Fruit fly (Drosophila melanogaster) whole organism, embryonic: ENCODE measurements around the gene nSMase.

Experiments used
- Asciz ChIP-seq: fragments of 200-800 bp; sonication (Bioruptor generic); optimal IDR thresholded peaks from 2 replicates; lab custom pipeline; 2017; ENCODE audit warnings: missing biosample characterization, mild to moderate bottlenecking, missing genetic modification characterization, missing genetic modification reagents
- CG10462 ChIP-seq: fragments of 200-800 bp; sonication (Bioruptor generic); optimal IDR thresholded peaks from 2 replicates; lab custom pipeline; 2016; ENCODE audit warnings: missing biosample characterization, missing genetic modification characterization
- CG10543 ChIP-seq: fragments of 200-800 bp; sonication (Bioruptor generic); optimal IDR thresholded peaks from 3 replicates; lab custom pipeline; 2017; ENCODE audit warnings: missing biosample characterization, mild to moderate bottlenecking, missing genetic modification characterization, moderate library complexity
- CG10959 ChIP-seq: fragments of 200-800 bp; sonication (Bioruptor generic); IDR thresholded peaks from 2 replicates; pipeline ENCODE4 v1.3.6; 2022; ENCODE audit warnings: missing biosample characterization, missing genetic modification characterization
- CG12299 ChIP-seq: fragments of 200-800 bp; sonication (Bioruptor generic); optimal IDR thresholded peaks from 2 replicates; lab custom pipeline; 2018; ENCODE audit warnings: missing biosample characterization, mild to moderate bottlenecking, missing genetic modification characterization
- CG13287 ChIP-seq: fragments of 200-800 bp; sonication (Bioruptor generic); IDR thresholded peaks from 2 replicates; pipeline ENCODE4 v1.3.6; 2022; ENCODE audit warnings: missing biosample characterization, missing genetic modification characterization; ENCODE audit not compliant: partially characterized antibody
- CG15696 ChIP-seq: fragments of 200-800 bp; sonication (Bioruptor generic); optimal IDR thresholded peaks from 2 replicates; lab custom pipeline; 2019; ENCODE audit warnings: missing biosample characterization, mild to moderate bottlenecking, missing genetic modification characterization, moderate library complexity
- CG1647 ChIP-seq: fragments of 200-800 bp; sonication (Bioruptor generic); optimal IDR thresholded peaks from 3 replicates; lab custom pipeline; 2016; ENCODE audit warnings: missing biosample characterization, missing genetic modification characterization
- CG17385 ChIP-seq: fragments of 200-800 bp; sonication (Bioruptor generic); optimal IDR thresholded peaks from 3 replicates; lab custom pipeline; 2018; ENCODE audit warnings: missing biosample characterization, mild to moderate bottlenecking, missing genetic modification characterization
- CG30403 ChIP-seq: fragments of 200-800 bp; sonication (Bioruptor generic); optimal IDR thresholded peaks from 3 replicates; lab custom pipeline; 2016; ENCODE audit warnings: missing biosample characterization, missing genetic modification characterization
- CG31224 ChIP-seq: fragments of 200-800 bp; sonication (Bioruptor generic); IDR thresholded peaks from 2 replicates; pipeline ENCODE4 v1.3.6; 2022; ENCODE audit warnings: missing biosample characterization, missing genetic modification characterization
- CG33557 ChIP-seq: fragments of 200-800 bp; sonication (Bioruptor generic); optimal IDR thresholded peaks from 2 replicates; lab custom pipeline; 2019; ENCODE audit warnings: missing biosample characterization, mild to moderate bottlenecking, missing genetic modification characterization, moderate library complexity
- CG4617 ChIP-seq: fragments of 200-800 bp; sonication (Bioruptor generic); optimal IDR thresholded peaks from 3 replicates; lab custom pipeline; 2016; ENCODE audit warnings: missing biosample characterization, missing genetic modification characterization, borderline replicate concordance
- CG7271 ChIP-seq: fragments of 200-800 bp; sonication (Bioruptor generic); optimal IDR thresholded peaks from 2 replicates; lab custom pipeline; 2018; ENCODE audit warnings: missing biosample characterization, mild to moderate bottlenecking, missing genetic modification characterization, moderate library complexity
- CG7839 ChIP-seq: fragments of 200-800 bp; sonication (Bioruptor generic); optimal IDR thresholded peaks from 3 replicates; lab custom pipeline; 2018; ENCODE audit warnings: missing biosample characterization, mild to moderate bottlenecking, missing genetic modification characterization, moderate library complexity
- CG9437 ChIP-seq: fragments of 200-800 bp; sonication (Bioruptor generic); optimal IDR thresholded peaks from 2 replicates; lab custom pipeline; 2018; ENCODE audit warnings: missing biosample characterization, mild to moderate bottlenecking, missing genetic modification characterization
- Chrac-16 ChIP-seq: fragments of 200-800 bp; sonication (Bioruptor generic); optimal IDR thresholded peaks from 3 replicates; lab custom pipeline; 2016; ENCODE audit warnings: missing biosample characterization, missing genetic modification characterization
- Dref ChIP-seq: fragments of 200-800 bp; sonication (Bioruptor generic); IDR thresholded peaks from 2 replicates; pipeline ENCODE4 v1.3.6; 2022; ENCODE audit warnings: missing biosample characterization, missing genetic modification characterization
- Ets65A ChIP-seq: fragments of 200-800 bp; sonication (Bioruptor generic); peaks from one replicate; lab custom pipeline; 2016; ENCODE audit warnings: missing biosample characterization, missing genetic modification characterization
- HLH3B ChIP-seq: fragments of 200-800 bp; sonication (Bioruptor generic); IDR thresholded peaks from 2 replicates; pipeline ENCODE4 v1.3.6; 2022; ENCODE audit warnings: missing biosample characterization, missing genetic modification characterization
- HLH54F ChIP-seq: fragments of 200-800 bp; sonication (Bioruptor generic); optimal IDR thresholded peaks from 3 replicates; lab custom pipeline; 2016; ENCODE audit warnings: missing biosample characterization, missing genetic modification characterization
- Ptx1 ChIP-seq: fragments of 200-800 bp; sonication (Bioruptor generic); IDR thresholded peaks from 2 replicates; pipeline ENCODE4 v1.3.6; 2022; ENCODE audit warnings: missing biosample characterization, missing genetic modification characterization
- Ravus ChIP-seq: fragments of 200-800 bp; sonication (Bioruptor generic); IDR thresholded peaks from 2 replicates; pipeline ENCODE4 v1.3.6; 2022; ENCODE audit warnings: missing biosample characterization, missing genetic modification characterization
- Rx ChIP-seq: fragments of 200-800 bp; sonication (Bioruptor generic); IDR thresholded peaks from 2 replicates; pipeline ENCODE4 v1.3.6; 2022; ENCODE audit warnings: missing biosample characterization, missing genetic modification characterization
- Side ChIP-seq: fragments of 200-800 bp; sonication (Bioruptor generic); optimal IDR thresholded peaks from 2 replicates; lab custom pipeline; 2016; ENCODE audit warnings: missing biosample characterization, missing genetic modification characterization
- Sin3A ChIP-seq: fragments of >200 bp; optimal IDR thresholded peaks from 2 replicates; lab custom pipeline; 2018
- Xbp1 ChIP-seq: fragments of 200-800 bp; sonication (Bioruptor generic); optimal IDR thresholded peaks from 3 replicates; lab custom pipeline; 2016; ENCODE audit warnings: missing biosample characterization, mild to moderate bottlenecking, missing genetic modification characterization
- bab2 ChIP-seq: fragments of 200-800 bp; sonication (Bioruptor generic); optimal IDR thresholded peaks from 2 replicates; lab custom pipeline; 2016; ENCODE audit warnings: missing biosample characterization, missing genetic modification characterization
- bsh ChIP-seq, 2 experiments: fragments of 200-800 bp; sonication (Bioruptor generic); optimal IDR thresholded peaks; 2 replicates each; lab custom pipeline; 2017 to 2018; ENCODE audit warnings: mild to moderate bottlenecking in 2 of 2, missing biosample characterization in 2 of 2, missing genetic modification characterization in 2 of 2, moderate library complexity in 1 of 2
- cas ChIP-seq: fragments of 200-800 bp; sonication (Bioruptor generic); IDR thresholded peaks from 2 replicates; pipeline ENCODE4 v1.3.6; 2022; ENCODE audit warnings: missing biosample characterization, missing genetic modification characterization
- cg ChIP-seq: fragments of 200-800 bp; sonication (Bioruptor generic); optimal IDR thresholded peaks from 3 replicates; lab custom pipeline; 2019; ENCODE audit warnings: missing biosample characterization, mild to moderate bottlenecking, missing genetic modification characterization, moderate library complexity
- chm ChIP-seq: fragments of 200-800 bp; sonication (Bioruptor generic); IDR thresholded peaks from 2 replicates; pipeline ENCODE4 v1.3.6; 2022; ENCODE audit warnings: missing biosample characterization, missing genetic modification characterization
- corto ChIP-seq: fragments of 200-800 bp; sonication (Bioruptor generic); optimal IDR thresholded peaks from 2 replicates; lab custom pipeline; 2016; ENCODE audit warnings: missing biosample characterization, mild to moderate bottlenecking, missing genetic modification characterization, moderate library complexity
- cwo ChIP-seq: fragments of 200-800 bp; sonication (Bioruptor generic); optimal IDR thresholded peaks from 3 replicates; lab custom pipeline; 2017; ENCODE audit warnings: missing biosample characterization, missing genetic modification characterization, mild to moderate bottlenecking, moderate library complexity, missing genetic modification reagents
- dmrt11E ChIP-seq: fragments of 200-800 bp; sonication (Bioruptor generic); optimal IDR thresholded peaks from 3 replicates; lab custom pipeline; 2018; ENCODE audit warnings: missing biosample characterization, mild to moderate bottlenecking, missing genetic modification characterization, moderate library complexity
- ewg ChIP-seq: fragments of 200-800 bp; sonication (Bioruptor generic); optimal IDR thresholded peaks from 3 replicates; lab custom pipeline; 2017; ENCODE audit warnings: mild to moderate bottlenecking, missing biosample characterization, missing genetic modification reagents, missing genetic modification characterization
- her ChIP-seq: fragments of 200-800 bp; sonication (Bioruptor generic); optimal IDR thresholded peaks from 2 replicates; lab custom pipeline; 2016; ENCODE audit warnings: missing biosample characterization, missing genetic modification characterization
- jing ChIP-seq: fragments of 200-800 bp; sonication (Bioruptor generic); optimal IDR thresholded peaks from 2 replicates; lab custom pipeline; 2018; ENCODE audit warnings: missing biosample characterization, mild to moderate bottlenecking, missing genetic modification characterization
- ken ChIP-seq: fragments of 200-800 bp; sonication (Bioruptor generic); IDR thresholded peaks from 3 replicates; pipeline ENCODE4 v1.3.6; 2022; ENCODE audit warnings: missing biosample characterization, missing genetic modification characterization
- knrl ChIP-seq: fragments of 200-800 bp; sonication (Bioruptor generic); IDR thresholded peaks from 3 replicates; pipeline ENCODE4 v1.3.6; 2022; ENCODE audit warnings: missing biosample characterization, missing genetic modification characterization; ENCODE audit not compliant: partially characterized antibody
- luna ChIP-seq: fragments of 200-800 bp; sonication (Bioruptor generic); optimal IDR thresholded peaks from 2 replicates; lab custom pipeline; 2016; ENCODE audit warnings: missing biosample characterization, missing genetic modification characterization
- mam ChIP-seq: fragments of 200-800 bp; sonication (Bioruptor generic); optimal IDR thresholded peaks from 3 replicates; lab custom pipeline; 2016; ENCODE audit warnings: missing biosample characterization, missing genetic modification characterization
- pfk ChIP-seq: fragments of 200-800 bp; sonication (Bioruptor generic); optimal IDR thresholded peaks from 2 replicates; lab custom pipeline; 2018; ENCODE audit warnings: missing biosample characterization, mild to moderate bottlenecking, missing genetic modification characterization, moderate library complexity
- pita ChIP-seq: fragments of 200-800 bp; sonication (Bioruptor generic); optimal IDR thresholded peaks from 2 replicates; lab custom pipeline; 2017; ENCODE audit warnings: missing biosample characterization, mild to moderate bottlenecking, missing genetic modification characterization
- pros ChIP-seq: fragments of 200-800 bp; sonication (Bioruptor generic); optimal IDR thresholded peaks from 3 replicates; lab custom pipeline; 2019; ENCODE audit warnings: missing biosample characterization, mild to moderate bottlenecking, missing genetic modification characterization, moderate library complexity
- pum ChIP-seq: fragments of 200-800 bp; sonication (Bioruptor generic); optimal IDR thresholded peaks from 2 replicates; lab custom pipeline; 2016; ENCODE audit warnings: missing biosample characterization, missing genetic modification characterization
- row ChIP-seq: fragments of 200-800 bp; sonication (Bioruptor generic); IDR thresholded peaks from 3 replicates; pipeline ENCODE4 v1.3.6; 2022; ENCODE audit warnings: missing biosample characterization, missing genetic modification characterization
- seq ChIP-seq: fragments of 200-800 bp; sonication (Bioruptor generic); IDR thresholded peaks from 2 replicates; pipeline ENCODE4 v1.3.6; 2022; ENCODE audit warnings: missing biosample characterization, missing genetic modification characterization
- tio ChIP-seq: fragments of 200-800 bp; sonication (Bioruptor generic); optimal IDR thresholded peaks from 2 replicates; lab custom pipeline; 2017; ENCODE audit warnings: missing biosample characterization, missing genetic modification characterization, inconsistent platforms

The nSMase gene

dm6 chr3L:3222643-3223389, 3.9 kb downstream of the nSMase start, which contains the start of the genes RpL28 and eIF1 (continued):
- TF ChIP-seq CG31224 (peak; percentile 76), jing (GFP tag; lab: Kevin White, UChicago) (no peak), Ets65A (GFP tag; lab: Kevin White, UChicago) (peak; percentile 99), Ravus (GFP tag; lab: Robert Waterston, UW) (no peak; the same call in 1 of the 2 replicates), her (peak; percentile 85), pros (GFP tag; lab: Kevin White, UChicago) (no peak), corto (GFP tag; lab: Kevin White, UChicago) (peak; percentile 40), pum (peak; percentile 85), CG9437 (GFP tag; lab: Kevin White, UChicago) (peak; percentile 86), cas (GFP tag; lab: Robert Waterston, UW) (peak; percentile 61), tio (GFP tag; lab: Kevin White, UChicago) (no peak), Xbp1 (peak; percentile 93), ken (GFP tag; lab: Robert Waterston, UW) (peak; percentile 89), knrl (GFP tag; lab: Robert Waterston, UW) (peak; percentile 82), pfk (peak; percentile 81), CG30403 (GFP tag; lab: Kevin White, UChicago) (peak; percentile 92), Side (GFP tag; lab: Kevin White, UChicago) (peak; percentile 93), Chrac-16 (peak; percentile 80), bsh (GFP tag; optimal IDR thresholded peaks at IDR 0.05; lab: Kevin White, UChicago) (peak; percentile 32 to 79), CG7271 (tag; lab: Kevin White, UChicago) (peak; percentile 95), CG7839 (tag; lab: Kevin White, UChicago) (peak; percentile 84), bab2 (GFP tag; lab: Kevin White, UChicago) (peak; percentile 78), HLH54F (GFP tag; lab: Kevin White, UChicago) (peak; percentile 92), CG1647 (peak; percentile 91), chm (GFP tag; lab: Robert Waterston, UW) (peak; percentile 96), Asciz (GFP tag; lab: Kevin White, UChicago) (peak; percentile 88), CG12299 (tag; lab: Kevin White, UChicago) (peak; percentile 77), ewg (GFP tag; lab: Kevin White, UChicago) (peak; percentile 84), CG15696 (tag; lab: Kevin White, UChicago) (peak; percentile 62), HLH3B (GFP tag; lab: Robert Waterston, UW) (peak; percentile 82), CG4617 (GFP tag; lab: Kevin White, UChicago) (peak; percentile 88), cwo (GFP tag; lab: Kevin White, UChicago) (peak; percentile 69), luna (peak; percentile 92), CG10543 (GFP tag; lab: Kevin White, UChicago) (peak; percentile 96), row (GFP tag; lab: Robert Waterston, UW) (peak; percentile 87), dmrt11E (peak; percentile 87), seq (peak; percentile 61; the same call in 1 of the 2 replicates), Rx (peak; percentile 94), pita (GFP tag; lab: Kevin White, UChicago) (no peak), CG10462 (GFP tag; lab: Kevin White, UChicago) (peak; percentile 78), Ptx1 (GFP tag; lab: Robert Waterston, UW) (peak; percentile 86), mam (GFP tag; lab: Kevin White, UChicago) (peak; percentile 82), cg (GFP tag; lab: Kevin White, UChicago) (no peak), CG10959 (GFP tag; lab: Robert Waterston, UW) (peak; percentile 78), CG33557 (GFP tag; lab: Kevin White, UChicago) (peak; percentile 90), CG17385 (peak; percentile 91), Sin3A (lab: Kevin White, UChicago) (peak; percentile 94), CG13287 (peak; percentile 78), Dref (GFP tag; lab: Robert Waterston, UW) (peak; percentile 72)
